Worm (Caenorhabditis elegans): ENCODE measurements around the gene mboa-2.

DNA sequence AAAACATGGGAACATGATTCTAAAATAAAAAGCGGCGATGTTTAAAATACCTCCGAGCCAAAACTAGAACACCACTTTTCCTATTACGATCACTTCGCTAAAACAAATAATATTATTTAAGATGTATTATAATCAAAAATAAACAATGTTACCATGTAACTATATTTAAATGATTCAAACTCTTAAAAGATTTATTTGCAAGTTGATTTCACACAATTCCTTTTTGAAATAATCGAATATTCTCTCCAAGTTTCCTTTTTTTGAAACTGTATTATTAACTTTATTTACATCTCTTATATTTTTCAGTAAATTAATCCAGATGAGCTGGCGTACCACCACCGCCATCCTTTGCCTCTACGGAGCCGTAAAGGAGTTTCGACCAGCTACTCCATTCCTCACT, 18.9 kb upstream of the mboa-2 start, which contains the start of gene folt-1:
- TF ChIP-seq pha-4 (tag; optimal IDR thresholded peaks at IDR 0.05) (no peak), nhr-237 (tag; optimal IDR thresholded peaks at IDR 0.05) (no peak), flh-1 (GFP tag; optimal IDR thresholded peaks at IDR 0.05) (no peak), unc-62 (GFP tag; optimal IDR thresholded peaks at IDR 0.05) (no peak), unc-39 (tag; optimal IDR thresholded peaks at IDR 0.05) (no peak), mep-1 (tag; optimal IDR thresholded peaks at IDR 0.05) (no peak), blmp-1 (tag; optimal IDR thresholded peaks at IDR 0.05) (no peak), nhr-28 (tag; optimal IDR thresholded peaks at IDR 0.05) (no peak), nhr-76 (tag; optimal IDR thresholded peaks at IDR 0.05) (no peak), mab-5 (tag; optimal IDR thresholded peaks at IDR 0.05) (no peak), ces-1 (GFP tag; optimal IDR thresholded peaks at IDR 0.05) (no peak), lsy-2 (tag; optimal IDR thresholded peaks at IDR 0.05) (no peak)

All from whole organism, mixed stage, embryonic.